Fruit fly (Drosophila melanogaster) whole organism, embryonic: ENCODE measurements around the gene RpL10.
A peak's percentile ranks its signal among the peaks of the same experiment; 100 is the strongest.

Source experiments
- Abd-B ChIP-seq: fragments of 200-800 bp; sonication (Bioruptor generic); optimal IDR thresholded peaks from 2 replicates; lab custom pipeline; 2018; ENCODE audit warnings: missing biosample characterization, mild to moderate bottlenecking, missing genetic modification characterization, moderate library complexity
- Atf6 ChIP-seq: fragments of 200-800 bp; sonication (Bioruptor generic); IDR thresholded peaks from 2 replicates; pipeline ENCODE4 v1.3.6; 2022; ENCODE audit warnings: missing biosample characterization, missing genetic modification characterization
- BtbVII ChIP-seq: fragments of 200-800 bp; sonication (Bioruptor generic); optimal IDR thresholded peaks from 3 replicates; lab custom pipeline; 2017; ENCODE audit warnings: missing biosample characterization, mild to moderate bottlenecking, missing genetic modification characterization
- Bteb2 ChIP-seq: fragments of 200-800 bp; sonication (Bioruptor generic); optimal IDR thresholded peaks from 2 replicates; lab custom pipeline; 2016; ENCODE audit warnings: missing biosample characterization, missing genetic modification characterization
- CG10431 ChIP-seq: fragments of 200-800 bp; sonication (Bioruptor generic); optimal IDR thresholded peaks from 3 replicates; lab custom pipeline; 2018; ENCODE audit warnings: missing biosample characterization, mild to moderate bottlenecking, missing genetic modification characterization
- CG11504 ChIP-seq: fragments of 200-800 bp; sonication (Bioruptor generic); optimal IDR thresholded peaks from 3 replicates; lab custom pipeline; 2019; ENCODE audit warnings: missing biosample characterization, mild to moderate bottlenecking, missing genetic modification characterization, moderate library complexity
- CG11695 ChIP-seq: fragments of 200-800 bp; sonication (Bioruptor generic); IDR thresholded peaks from 3 replicates; pipeline ENCODE4 v1.3.6; 2022; ENCODE audit warnings: missing biosample characterization, missing genetic modification characterization
- CG12071 ChIP-seq: fragments of 200-800 bp; sonication (Bioruptor generic); optimal IDR thresholded peaks from 3 replicates; lab custom pipeline; 2018; ENCODE audit warnings: missing biosample characterization, mild to moderate bottlenecking, missing genetic modification characterization
- CG12219 ChIP-seq: fragments of 200-800 bp; sonication (Bioruptor generic); optimal IDR thresholded peaks from 3 replicates; lab custom pipeline; 2018; ENCODE audit warnings: missing biosample characterization, mild to moderate bottlenecking, missing genetic modification characterization
- CG13775 ChIP-seq: fragments of 200-800 bp; sonication (Bioruptor generic); optimal IDR thresholded peaks from 3 replicates; lab custom pipeline; 2017; ENCODE audit warnings: missing biosample characterization, mild to moderate bottlenecking, missing genetic modification characterization
- CG14667 ChIP-seq: fragments of 200-800 bp; sonication (Bioruptor generic); IDR thresholded peaks from 2 replicates; pipeline ENCODE4 v1.3.6; 2022; ENCODE audit warnings: missing biosample characterization, missing genetic modification characterization
- CG15479 ChIP-seq: fragments of 200-800 bp; sonication (Bioruptor generic); optimal IDR thresholded peaks from 3 replicates; lab custom pipeline; 2019; ENCODE audit warnings: missing biosample characterization, mild to moderate bottlenecking, missing genetic modification characterization, moderate library complexity
- CG15601 ChIP-seq: fragments of 200-800 bp; sonication (Bioruptor generic); optimal IDR thresholded peaks from 3 replicates; lab custom pipeline; 2019; ENCODE audit warnings: missing biosample characterization, mild to moderate bottlenecking, missing genetic modification characterization, moderate library complexity
- CG17361 ChIP-seq: fragments of 200-800 bp; sonication (Bioruptor generic); IDR thresholded peaks from 3 replicates; pipeline ENCODE4 v1.3.6; 2022; ENCODE audit warnings: missing biosample characterization, missing genetic modification characterization
- CG2199 ChIP-seq: fragments of 200-800 bp; sonication (Bioruptor generic); IDR thresholded peaks from 3 replicates; pipeline ENCODE4 v1.3.6; 2022; ENCODE audit warnings: missing biosample characterization, missing genetic modification characterization
- CG33557 ChIP-seq: fragments of 200-800 bp; sonication (Bioruptor generic); optimal IDR thresholded peaks from 2 replicates; lab custom pipeline; 2019; ENCODE audit warnings: missing biosample characterization, mild to moderate bottlenecking, missing genetic modification characterization, moderate library complexity
- CG4424 ChIP-seq: fragments of 200-800 bp; sonication (Bioruptor generic); optimal IDR thresholded peaks from 3 replicates; lab custom pipeline; 2016; ENCODE audit warnings: missing biosample characterization, missing genetic modification characterization
- CG6654 ChIP-seq: fragments of 200-800 bp; sonication (Bioruptor generic); optimal IDR thresholded peaks from 2 replicates; lab custom pipeline; 2017; ENCODE audit warnings: missing biosample characterization, mild to moderate bottlenecking, missing genetic modification characterization
- CG6791 ChIP-seq: fragments of 200-800 bp; sonication (Bioruptor generic); IDR thresholded peaks from 3 replicates; pipeline ENCODE4 v1.3.6; 2022; ENCODE audit warnings: missing biosample characterization, missing genetic modification characterization; ENCODE audit not compliant: partially characterized antibody
- CG8290 ChIP-seq, 3 experiments: fragments of 200-800 bp; sonication (Bioruptor generic); optimal IDR thresholded peaks; 2 replicates each; lab custom pipeline; 2016 to 2019; ENCODE audit warnings: missing biosample characterization in 3 of 3, missing genetic modification characterization in 3 of 3, mild to moderate bottlenecking in 2 of 3, moderate library complexity in 1 of 3
- CG8478 ChIP-seq: fragments of >200 bp; optimal IDR thresholded peaks from 2 replicates; lab custom pipeline; 2018
- CG8765 ChIP-seq: fragments of 200-800 bp; sonication (Bioruptor generic); IDR thresholded peaks from 2 replicates; pipeline ENCODE4 v1.3.6; 2022; ENCODE audit warnings: missing biosample characterization, missing genetic modification characterization
- CG9876 ChIP-seq: fragments of 200-800 bp; sonication (Bioruptor generic); optimal IDR thresholded peaks from 2 replicates; lab custom pipeline; 2016; ENCODE audit warnings: missing biosample characterization, missing genetic modification characterization
- Dll ChIP-seq: fragments of 200-800 bp; sonication (Bioruptor generic); IDR thresholded peaks from 4 replicates; pipeline ENCODE4 v1.3.6; 2022; ENCODE audit warnings: missing biosample characterization, missing genetic modification characterization; ENCODE audit not compliant: partially characterized antibody
- Drgx ChIP-seq: fragments of 200-800 bp; sonication (Bioruptor generic); IDR thresholded peaks from 2 replicates; pipeline ENCODE4 v1.3.6; 2022; ENCODE audit warnings: missing biosample characterization, missing genetic modification characterization
- Eip74EF ChIP-seq, 2 experiments: fragments of 200-800 bp in 1 of 2; fragments of >200 bp in 1 of 2; sonication (Bioruptor generic) in 1 of 2; optimal IDR thresholded peaks; 2 replicates each; lab custom pipeline; 2017 to 2019; ENCODE audit warnings: missing biosample characterization in 2 of 2, missing genetic modification characterization in 2 of 2, mild to moderate bottlenecking in 1 of 2, moderate library complexity in 1 of 2
- Ets97D ChIP-seq: fragments of 200-800 bp; sonication (Bioruptor generic); optimal IDR thresholded peaks from 3 replicates; lab custom pipeline; 2016; ENCODE audit warnings: missing biosample characterization, missing genetic modification characterization
- Fer1 ChIP-seq: fragments of 200-800 bp; sonication (Bioruptor generic); optimal IDR thresholded peaks from 2 replicates; lab custom pipeline; 2017; ENCODE audit warnings: missing biosample characterization, mild to moderate bottlenecking, missing genetic modification characterization
- HLH54F ChIP-seq: fragments of 200-800 bp; sonication (Bioruptor generic); optimal IDR thresholded peaks from 3 replicates; lab custom pipeline; 2016; ENCODE audit warnings: missing biosample characterization, missing genetic modification characterization
- Hand ChIP-seq: fragments of 200-800 bp; sonication (Bioruptor generic); optimal IDR thresholded peaks from 2 replicates; lab custom pipeline; 2017; ENCODE audit warnings: mild to moderate bottlenecking, missing biosample characterization, missing genetic modification reagents, missing genetic modification characterization
- Mrtf ChIP-seq: fragments of 200-800 bp; sonication (Bioruptor generic); IDR thresholded peaks from 3 replicates; pipeline ENCODE4 v1.3.6; 2022; ENCODE audit warnings: missing biosample characterization, missing genetic modification characterization
- Rx ChIP-seq: fragments of 200-800 bp; sonication (Bioruptor generic); IDR thresholded peaks from 2 replicates; pipeline ENCODE4 v1.3.6; 2022; ENCODE audit warnings: missing biosample characterization, missing genetic modification characterization
- Sin3A ChIP-seq: fragments of >200 bp; optimal IDR thresholded peaks from 2 replicates; lab custom pipeline; 2018
- Six4 ChIP-seq: fragments of 200-800 bp; sonication (Bioruptor generic); optimal IDR thresholded peaks from 2 replicates; lab custom pipeline; 2016; ENCODE audit warnings: missing biosample characterization, missing genetic modification characterization
- Taf1 ChIP-seq: fragments of 200-800 bp; sonication (Bioruptor generic); IDR thresholded peaks from 2 replicates; pipeline ENCODE4 v1.3.6; 2022; ENCODE audit warnings: missing biosample characterization, missing genetic modification characterization
- cad ChIP-seq: fragments of >200 bp; optimal IDR thresholded peaks from 2 replicates; lab custom pipeline; 2017; ENCODE audit warnings: missing biosample characterization, missing genetic modification characterization
- caup ChIP-seq: fragments of 200-800 bp; sonication (Bioruptor generic); optimal IDR thresholded peaks from 3 replicates; lab custom pipeline; 2017; ENCODE audit warnings: missing biosample characterization, mild to moderate bottlenecking, missing genetic modification characterization, moderate library complexity; ENCODE audit not compliant: severe bottlenecking
- chif ChIP-seq, 2 experiments: fragments of 200-800 bp; sonication (Bioruptor generic); optimal IDR thresholded peaks; 3 replicates each; lab custom pipeline; 2016; ENCODE audit warnings: missing biosample characterization in 2 of 2, missing genetic modification characterization in 2 of 2
- ems ChIP-seq: fragments of 200-800 bp; sonication (Bioruptor generic); optimal IDR thresholded peaks from 3 replicates; lab custom pipeline; 2016; ENCODE audit warnings: missing biosample characterization, missing genetic modification characterization
- ewg ChIP-seq: fragments of 200-800 bp; sonication (Bioruptor generic); optimal IDR thresholded peaks from 3 replicates; lab custom pipeline; 2017; ENCODE audit warnings: mild to moderate bottlenecking, missing biosample characterization, missing genetic modification reagents, missing genetic modification characterization
- fru ChIP-seq: fragments of >200 bp; optimal IDR thresholded peaks from 2 replicates; lab custom pipeline; 2017
- ftz-f1 ChIP-seq: fragments of 200-800 bp; sonication (Bioruptor generic); optimal IDR thresholded peaks from 2 replicates; lab custom pipeline; 2016; ENCODE audit warnings: missing biosample characterization, missing genetic modification characterization
- fu2 ChIP-seq: fragments of 200-800 bp; sonication (Bioruptor generic); optimal IDR thresholded peaks from 2 replicates; lab custom pipeline; 2016; ENCODE audit warnings: missing biosample characterization, missing genetic modification characterization
- gcm ChIP-seq: fragments of 200-800 bp; sonication (Bioruptor generic); optimal IDR thresholded peaks from 2 replicates; lab custom pipeline; 2019; ENCODE audit warnings: missing biosample characterization, mild to moderate bottlenecking, missing genetic modification characterization, moderate library complexity
- inv ChIP-seq: fragments of 200-800 bp; sonication (Bioruptor generic); IDR thresholded peaks from 2 replicates; pipeline ENCODE4 v1.3.6; 2022; ENCODE audit warnings: missing biosample characterization, missing genetic modification characterization; ENCODE audit not compliant: partially characterized antibody
- kni ChIP-seq: fragments of 200-800 bp; sonication (Bioruptor generic); optimal IDR thresholded peaks from 3 replicates; lab custom pipeline; 2017; ENCODE audit warnings: mild to moderate bottlenecking, missing biosample characterization, missing genetic modification reagents, missing genetic modification characterization
- lilli ChIP-seq: fragments of 200-800 bp; sonication (Bioruptor generic); optimal IDR thresholded peaks from 3 replicates; lab custom pipeline; 2016; ENCODE audit warnings: missing biosample characterization, missing genetic modification characterization
- maf-S ChIP-seq: fragments of 200-800 bp; sonication (Bioruptor generic); optimal IDR thresholded peaks from 2 replicates; lab custom pipeline; 2016; ENCODE audit warnings: missing biosample characterization, missing genetic modification characterization
- mld ChIP-seq: fragments of 200-800 bp; sonication (Bioruptor generic); IDR thresholded peaks from 3 replicates; pipeline ENCODE4 v1.3.6; 2022; ENCODE audit warnings: missing biosample characterization, missing genetic modification characterization; ENCODE audit not compliant: partially characterized antibody
- slou ChIP-seq: fragments of 200-800 bp; sonication (Bioruptor generic); optimal IDR thresholded peaks from 3 replicates; lab custom pipeline; 2016; ENCODE audit warnings: missing biosample characterization, missing genetic modification characterization
- tgo ChIP-seq: fragments of 200-800 bp; sonication (Bioruptor generic); IDR thresholded peaks from 3 replicates; pipeline ENCODE4 v1.3.6; 2022; ENCODE audit warnings: missing biosample characterization, missing genetic modification characterization
- unpg ChIP-seq: fragments of 200-800 bp; sonication (Bioruptor generic); optimal IDR thresholded peaks from 3 replicates; lab custom pipeline; 2018; ENCODE audit warnings: missing biosample characterization, mild to moderate bottlenecking, missing genetic modification characterization, moderate library complexity

RpL10 gene

dm6 chr3L:23095277-23095676 is at the start of gene RpL10 (continued):
- TF ChIP-seq Drgx (GFP tag; lab: Robert Waterston, UW) (no peak), CG15601 (tag; lab: Kevin White, UChicago) (no peak), gcm (GFP tag; lab: Kevin White, UChicago) (no peak), Rx (GFP tag; lab: Robert Waterston, UW) (no peak), cad (no peak), kni (no peak), Hand (GFP tag; lab: Kevin White, UChicago) (no peak), tgo (GFP tag; lab: Robert Waterston, UW) (no peak), inv (GFP tag; lab: Robert Waterston, UW) (no peak), ftz-f1 (GFP tag; lab: Kevin White, UChicago) (no peak), CG8290 (GFP tag; optimal IDR thresholded peaks at IDR 0.05; lab: Kevin White, UChicago) (peak; percentile 66), CG8290 (tag; optimal IDR thresholded peaks at IDR 0.05; lab: Kevin White, UChicago) (peak; percentile 25 to 82), Six4 (GFP tag; lab: Kevin White, UChicago) (no peak), Abd-B (GFP tag; lab: Kevin White, UChicago) (no peak), CG6654 (GFP tag; lab: Kevin White, UChicago) (no peak), mld (no peak), CG12219 (GFP tag; lab: Kevin White, UChicago) (no peak), CG6791 (no peak), fru (no peak), fu2 (GFP tag; lab: Kevin White, UChicago) (peak; percentile 15), CG33557 (GFP tag; lab: Kevin White, UChicago) (peak; percentile 14), CG2199 (GFP tag; lab: Robert Waterston, UW) (no peak), CG4424 (GFP tag; lab: Kevin White, UChicago) (peak; percentile 6), ewg (GFP tag; lab: Kevin White, UChicago) (no peak), CG9876 (GFP tag; lab: Kevin White, UChicago) (peak; percentile 40), CG11695 (no peak), CG13775 (GFP tag; lab: Kevin White, UChicago) (peak; percentile 33), Ets97D (GFP tag; lab: Kevin White, UChicago) (peak; percentile 98), lilli (peak; percentile 31), Fer1 (GFP tag; lab: Kevin White, UChicago) (no peak), CG8765 (GFP tag; lab: Robert Waterston, UW) (no peak), Sin3A (no peak), CG14667 (GFP tag; lab: Robert Waterston, UW) (peak; percentile 68), BtbVII (GFP tag; lab: Kevin White, UChicago) (no peak), CG8478 (lab: Kevin White, UChicago) (no peak), CG11504 (no peak), unpg (GFP tag; lab: Kevin White, UChicago) (no peak), Mrtf (GFP tag; lab: Robert Waterston, UW) (no peak), Taf1 (no peak), chif (GFP tag; optimal IDR thresholded peaks at IDR 0.05; lab: Kevin White, UChicago) (no peak), CG10431 (GFP tag; lab: Kevin White, UChicago) (peak; percentile 51), CG12071 (GFP tag; lab: Kevin White, UChicago) (no peak), Bteb2 (GFP tag; lab: Kevin White, UChicago) (peak; percentile 37), CG17361 (GFP tag; lab: Robert Waterston, UW) (no peak; the same call in 1 of the 3 replicates), Atf6 (GFP tag; lab: Robert Waterston, UW) (0 out of 2 replicates have a peak, but pooled peaks have one; percentile 54), ems (GFP tag; lab: Kevin White, UChicago) (no peak), maf-S (GFP tag; lab: Kevin White, UChicago) (peak; percentile 24), Dll (GFP tag; lab: Robert Waterston, UW) (no peak), Eip74EF (GFP tag; optimal IDR thresholded peaks at IDR 0.05; lab: Kevin White, UChicago) (no peak), CG15479 (GFP tag; lab: Kevin White, UChicago) (no peak), HLH54F (GFP tag; lab: Kevin White, UChicago) (no peak), caup (GFP tag; lab: Kevin White, UChicago) (peak; percentile 59), slou (peak; percentile 26)
